Fruit fly (Drosophila melanogaster): Measurements from ENCODE around the gene Mkp3.

Mkp3 gene

DNA sequence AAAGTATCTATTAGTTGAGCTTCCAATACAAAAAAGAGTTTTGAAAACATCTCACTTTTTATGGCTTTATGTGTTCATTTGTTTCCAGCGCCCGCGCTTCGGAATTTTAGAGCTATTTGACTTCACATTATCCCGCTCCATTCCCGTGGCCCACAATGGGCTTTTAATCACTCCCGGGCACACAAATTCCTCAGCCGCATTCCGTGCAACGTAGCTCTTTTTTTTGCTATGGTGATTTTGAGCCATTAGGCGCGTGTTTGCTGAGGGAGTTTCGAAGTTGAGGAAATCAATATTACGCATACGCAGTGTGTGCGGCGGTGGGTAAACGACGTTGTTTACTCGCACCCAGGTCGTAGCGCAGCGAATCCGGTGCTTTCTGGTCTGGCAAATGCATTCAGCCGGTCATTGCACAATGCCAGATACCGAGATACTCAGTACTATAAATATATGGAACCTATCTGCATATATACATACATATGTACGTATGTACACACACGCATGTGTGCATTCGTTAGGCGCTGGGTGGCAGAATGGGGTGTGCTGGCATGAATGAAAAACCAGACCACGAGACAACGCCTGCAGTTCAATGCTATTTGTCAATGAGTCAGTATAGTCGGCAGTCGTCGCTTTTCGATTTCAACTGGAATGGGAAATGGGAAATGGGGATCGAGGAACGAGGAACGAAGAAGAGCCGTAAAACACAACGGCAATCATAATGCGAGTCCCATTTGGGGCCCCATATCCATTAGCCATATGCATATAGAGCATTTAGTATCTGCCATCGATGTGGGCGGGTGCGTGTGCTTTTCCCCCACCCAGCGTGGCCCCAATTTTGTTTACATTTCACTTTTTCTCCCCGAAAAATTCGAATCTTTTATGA lies 13.0 kb downstream of the Mkp3 start:
- TF ChIP-seq insv (optimal IDR thresholded peaks at IDR 0.05) (no peak), Myc (optimal IDR thresholded peaks at IDR 0.05) (no peak), Sin3A (optimal IDR thresholded peaks at IDR 0.05) (no peak), h (optimal IDR thresholded peaks at IDR 0.05) (no peak), ttk (optimal IDR thresholded peaks at IDR 0.05) (no peak), psq (optimal IDR thresholded peaks at IDR 0.05) (no peak)

- TF ChIP-seq psq (optimal IDR thresholded peaks at IDR 0.05) (no peak), ttk (optimal IDR thresholded peaks at IDR 0.05) (no peak), insv (optimal IDR thresholded peaks at IDR 0.05) (no peak), Myc (optimal IDR thresholded peaks at IDR 0.05) (no peak)
Measured at dm6 chr3L:19072177-19072603, 14.0 kb downstream of the Mkp3 start.

- TF ChIP-seq psq (optimal IDR thresholded peaks at IDR 0.05) (no peak), ttk (optimal IDR thresholded peaks at IDR 0.05) (no peak), insv (optimal IDR thresholded peaks at IDR 0.05) (no peak), Myc (optimal IDR thresholded peaks at IDR 0.05) (no peak), Sin3A (optimal IDR thresholded peaks at IDR 0.05) (no peak), h (optimal IDR thresholded peaks at IDR 0.05) (no peak)
Measured at dm6 chr3L:19071173-19071844, 14.9 kb downstream of the Mkp3 start.

dm6 chr3L:19063410-19063752 lies 22.8 kb downstream of the Mkp3 start:
- TF ChIP-seq h (optimal IDR thresholded peaks at IDR 0.05) (no peak), Myc (optimal IDR thresholded peaks at IDR 0.05) (no peak), Sin3A (optimal IDR thresholded peaks at IDR 0.05) (no peak), ttk (optimal IDR thresholded peaks at IDR 0.05) (no peak), insv (optimal IDR thresholded peaks at IDR 0.05) (no peak), psq (optimal IDR thresholded peaks at IDR 0.05) (no peak)

dm6 chr3L:19062472-19063409 lies 23.5 kb downstream of the Mkp3 start, which contains the start of the genes Ugt316A1 and Sfxn2:
Ugt316A1 (minus strand) TSS chr3L:19062816.
Sfxn2 (plus strand) TSS chr3L:19063165.
- TF ChIP-seq Sin3A (optimal IDR thresholded peaks at IDR 0.05) (no peak), insv (optimal IDR thresholded peaks at IDR 0.05) (no peak), ttk (optimal IDR thresholded peaks at IDR 0.05) (no peak), h (optimal IDR thresholded peaks at IDR 0.05) (no peak), psq (optimal IDR thresholded peaks at IDR 0.05) (no peak), Myc (optimal IDR thresholded peaks at IDR 0.05) (no peak)

dm6 chr3L:19058824-19059223 lies 27.4 kb downstream of the Mkp3 start:
- TF ChIP-seq psq (optimal IDR thresholded peaks at IDR 0.05) (no peak), h (optimal IDR thresholded peaks at IDR 0.05) (no peak), ttk (optimal IDR thresholded peaks at IDR 0.05) (no peak), Sin3A (optimal IDR thresholded peaks at IDR 0.05) (no peak), Myc (optimal IDR thresholded peaks at IDR 0.05) (no peak), insv (optimal IDR thresholded peaks at IDR 0.05) (no peak)

DNA sequence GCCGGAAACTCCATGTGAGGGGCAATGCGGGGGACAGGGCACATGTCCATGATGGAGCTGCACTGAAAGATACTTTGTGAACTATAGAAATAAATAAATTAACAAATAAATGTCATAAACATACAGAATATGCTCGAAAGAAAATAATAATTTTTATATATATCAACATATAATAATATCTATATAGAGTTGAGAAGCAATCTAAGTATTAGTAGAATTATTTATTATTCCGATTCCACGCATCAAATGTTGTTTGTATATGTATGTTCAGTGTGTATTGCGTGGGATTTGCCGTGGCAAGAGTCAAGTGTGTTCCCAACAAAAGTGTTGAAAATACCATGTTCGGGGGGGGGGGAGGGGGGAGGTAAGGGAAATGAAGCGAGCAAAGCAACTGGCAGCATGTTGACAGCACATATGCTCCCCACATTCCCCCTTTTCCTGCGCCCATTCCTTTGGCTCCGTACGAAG lies 29.3 kb downstream of the Mkp3 start:
- TF ChIP-seq ttk (optimal IDR thresholded peaks at IDR 0.05) (no peak), Sin3A (optimal IDR thresholded peaks at IDR 0.05) (no peak), h (optimal IDR thresholded peaks at IDR 0.05) (no peak), insv (optimal IDR thresholded peaks at IDR 0.05) (no peak), Myc (optimal IDR thresholded peaks at IDR 0.05) (no peak), psq (optimal IDR thresholded peaks at IDR 0.05) (no peak)

- no peak for TF ChIP-seq ttk (optimal IDR thresholded peaks at IDR 0.05)
- TF ChIP-seq Sin3A (optimal IDR thresholded peaks at IDR 0.05) = no peak
- no peak for TF ChIP-seq Myc (optimal IDR thresholded peaks at IDR 0.05)
- TF ChIP-seq insv (optimal IDR thresholded peaks at IDR 0.05) = no peak
- TF ChIP-seq psq (optimal IDR thresholded peaks at IDR 0.05) = no peak
- no peak for TF ChIP-seq h (optimal IDR thresholded peaks at IDR 0.05)
Measured at dm6 chr3L:19055064-19055463, 31.2 kb downstream of the Mkp3 start.

- TF ChIP-seq h (optimal IDR thresholded peaks at IDR 0.05) = no peak
- TF ChIP-seq Myc (optimal IDR thresholded peaks at IDR 0.05) = no peak
- TF ChIP-seq psq (optimal IDR thresholded peaks at IDR 0.05) = no peak
- no peak for TF ChIP-seq ttk (optimal IDR thresholded peaks at IDR 0.05)
- TF ChIP-seq insv (optimal IDR thresholded peaks at IDR 0.05) = no peak
- no peak for TF ChIP-seq Sin3A (optimal IDR thresholded peaks at IDR 0.05)
Measured at dm6 chr3L:19054266-19054665, 32.0 kb downstream of the Mkp3 start.

DNA sequence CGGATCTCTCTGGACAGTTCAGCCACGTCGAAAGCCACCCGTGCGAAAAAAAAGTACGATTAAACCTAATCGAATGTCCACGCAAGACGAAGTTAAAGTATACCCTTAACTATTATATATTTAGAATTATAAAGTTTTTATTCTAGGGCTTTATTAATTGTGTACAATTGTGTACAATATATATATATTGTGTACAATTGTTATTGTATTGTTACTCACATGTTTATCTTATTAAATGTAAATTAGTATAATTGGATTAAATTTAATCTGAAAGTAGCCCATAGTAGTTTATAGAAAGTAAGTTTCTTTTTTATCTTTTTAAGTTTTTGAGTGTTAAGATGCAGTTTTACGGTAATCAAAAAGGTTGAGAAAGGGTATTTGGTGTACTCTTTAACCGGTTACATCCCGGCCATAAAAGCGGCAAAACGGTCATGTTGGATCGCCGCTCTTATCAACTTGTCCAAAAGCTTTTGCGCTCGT lies 32.8 kb downstream of the Mkp3 start, which contains the start of gene CG43407:
Gene CG43407 (minus strand): TSS at position 51 of the 480 bp plus-strand sequence.
- TF ChIP-seq psq (optimal IDR thresholded peaks at IDR 0.05) (no peak), insv (optimal IDR thresholded peaks at IDR 0.05) (no peak), Myc (optimal IDR thresholded peaks at IDR 0.05) (no peak), Sin3A (optimal IDR thresholded peaks at IDR 0.05) (no peak), ttk (optimal IDR thresholded peaks at IDR 0.05) (no peak), h (optimal IDR thresholded peaks at IDR 0.05) (no peak)

DNA sequence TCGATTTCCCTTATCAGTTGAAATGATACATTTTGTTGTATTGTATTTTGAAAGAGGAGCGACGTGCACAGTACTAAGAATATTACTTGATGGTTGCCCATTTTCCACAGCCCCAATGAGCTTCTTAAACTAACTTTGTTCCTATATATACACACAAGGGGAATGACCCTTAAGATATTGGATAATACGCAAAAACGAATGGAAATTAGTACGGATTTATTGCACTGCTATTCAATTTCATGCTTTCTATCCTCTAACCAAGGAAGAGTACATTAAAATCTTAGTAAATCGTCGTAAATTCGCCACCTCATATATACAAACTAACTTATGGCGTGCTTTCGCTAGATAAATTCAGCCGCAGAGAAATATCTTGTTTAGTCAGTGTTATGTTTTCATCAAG lies 34.3 kb downstream of the Mkp3 start, which contains the start of gene Acp76A:
Gene Acp76A (minus strand): TSS at position 101 of the 400 bp plus-strand sequence.
- no peak for TF ChIP-seq Myc (optimal IDR thresholded peaks at IDR 0.05)
- TF ChIP-seq h (optimal IDR thresholded peaks at IDR 0.05) = no peak
- TF ChIP-seq psq (optimal IDR thresholded peaks at IDR 0.05) = no peak
- TF ChIP-seq Sin3A (optimal IDR thresholded peaks at IDR 0.05) = no peak
- TF ChIP-seq insv (optimal IDR thresholded peaks at IDR 0.05) = no peak
- no peak for TF ChIP-seq ttk (optimal IDR thresholded peaks at IDR 0.05)

Data from Kc167 (cell line).